Worm (Caenorhabditis elegans) whole organism, mixed stage, embryonic: ENCODE measurements around the gene F14F9.4.

ENCODE experiments used
- M03D4.4 ChIP-seq: sonication (generic microtip); optimal IDR thresholded peaks from 2 replicates; lab custom pipeline; 2017; ENCODE audit warnings: mild to moderate bottlenecking, missing genetic modification characterization, missing compliant biosample characterization
- bed-3 ChIP-seq: fragments of 200-800 bp; sonication (Bioruptor generic); optimal IDR thresholded peaks from 3 replicates; lab custom pipeline; 2018; ENCODE audit warnings: mild to moderate bottlenecking, missing genetic modification characterization, moderate library complexity, missing compliant biosample characterization
- blmp-1 ChIP-seq: fragments of 150-350 bp; optimal IDR thresholded peaks from 2 replicates; lab custom pipeline; 2014; ENCODE audit warnings: missing biosample characterization, missing genetic modification characterization
- ceh-39 ChIP-seq: fragments of 150-350 bp; optimal IDR thresholded peaks from 2 replicates; lab custom pipeline; 2014; ENCODE audit warnings: missing biosample characterization, missing genetic modification characterization
- ceh-43 ChIP-seq: fragments of 200-800 bp; sonication (Bioruptor generic); optimal IDR thresholded peaks from 2 replicates; lab custom pipeline; 2018; ENCODE audit warnings: mild to moderate bottlenecking, missing genetic modification characterization, moderate library complexity, missing compliant biosample characterization
- ceh-83 ChIP-seq: fragments of 200-800 bp; sonication (Bioruptor generic); optimal IDR thresholded peaks from 2 replicates; lab custom pipeline; 2018; ENCODE audit warnings: mild to moderate bottlenecking, missing genetic modification characterization, missing compliant biosample characterization
- ces-1 ChIP-seq: fragments of 150-350 bp; optimal IDR thresholded peaks from 2 replicates; lab custom pipeline; 2014; ENCODE audit warnings: missing biosample characterization, missing genetic modification reagents, missing genetic modification characterization
- cnd-1 ChIP-seq: fragments of 200-800 bp; sonication (Bioruptor generic); optimal IDR thresholded peaks from 2 replicates; lab custom pipeline; 2018; ENCODE audit warnings: mild to moderate bottlenecking, missing genetic modification characterization, missing compliant biosample characterization
- drap-1 ChIP-seq: fragments of 200-800 bp; sonication (Bioruptor generic); optimal IDR thresholded peaks from 3 replicates; lab custom pipeline; 2018; ENCODE audit warnings: mild to moderate bottlenecking, missing genetic modification characterization, missing compliant biosample characterization
- elt-1 ChIP-seq: sonication (generic microtip); optimal IDR thresholded peaks from 2 replicates; lab custom pipeline; 2017; ENCODE audit warnings: missing genetic modification characterization, mild to moderate bottlenecking, missing compliant biosample characterization, antibody characterized with exemption, moderate library complexity, borderline replicate concordance; ENCODE audit not compliant: insufficient read depth
- elt-3 ChIP-seq: fragments of 150-350 bp; optimal IDR thresholded peaks from 2 replicates; lab custom pipeline; 2014; ENCODE audit warnings: missing biosample characterization, missing genetic modification characterization
- flh-1 ChIP-seq: fragments of 200-800 bp; sonication (Bioruptor generic); optimal IDR thresholded peaks from 2 replicates; lab custom pipeline; 2018; ENCODE audit warnings: mild to moderate bottlenecking, missing genetic modification characterization, moderate library complexity, missing compliant biosample characterization
- ham-2 ChIP-seq: fragments of 200-800 bp; sonication (Bioruptor generic); optimal IDR thresholded peaks from 2 replicates; lab custom pipeline; 2018; ENCODE audit warnings: mild to moderate bottlenecking, missing genetic modification characterization, missing compliant biosample characterization
- hlh-1 ChIP-seq: fragments of 150-350 bp; optimal IDR thresholded peaks from 2 replicates; lab custom pipeline; 2014; ENCODE audit warnings: missing biosample characterization, missing genetic modification reagents, missing genetic modification characterization
- lin-13 ChIP-seq: fragments of 150-350 bp; optimal IDR thresholded peaks from 2 replicates; lab custom pipeline; 2014; ENCODE audit warnings: missing biosample characterization, missing genetic modification characterization
- lin-32 ChIP-seq: fragments of 200-800 bp; sonication (Bioruptor generic); optimal IDR thresholded peaks from 2 replicates; lab custom pipeline; 2018; ENCODE audit warnings: mild to moderate bottlenecking, missing genetic modification characterization, missing compliant biosample characterization
- lsy-2 ChIP-seq: fragments of 150-350 bp; optimal IDR thresholded peaks from 2 replicates; lab custom pipeline; 2014; ENCODE audit warnings: missing biosample characterization, missing genetic modification characterization
- mab-5 ChIP-seq: fragments of 150-350 bp; optimal IDR thresholded peaks from 2 replicates; lab custom pipeline; 2014; ENCODE audit warnings: missing biosample characterization, missing genetic modification characterization
- mls-2 ChIP-seq: sonication (generic microtip); optimal IDR thresholded peaks from 2 replicates; lab custom pipeline; 2016; ENCODE audit warnings: mild to moderate bottlenecking, missing genetic modification characterization, moderate library complexity, missing compliant biosample characterization
- nhr-12 ChIP-seq: fragments of 150-350 bp; optimal IDR thresholded peaks from 2 replicates; lab custom pipeline; 2014; ENCODE audit warnings: missing biosample characterization, missing genetic modification characterization
- nhr-2 ChIP-seq: fragments of 150-350 bp; optimal IDR thresholded peaks from 2 replicates; lab custom pipeline; 2014; ENCODE audit warnings: missing biosample characterization, missing genetic modification characterization
- nhr-237 ChIP-seq: fragments of 150-350 bp; optimal IDR thresholded peaks from 2 replicates; lab custom pipeline; 2014; ENCODE audit warnings: missing biosample characterization, missing genetic modification characterization
- nhr-28 ChIP-seq: fragments of 150-350 bp; optimal IDR thresholded peaks from 2 replicates; lab custom pipeline; 2014; ENCODE audit warnings: missing biosample characterization, missing genetic modification characterization
- nhr-76 ChIP-seq: sonication (generic microtip); optimal IDR thresholded peaks from 2 replicates; lab custom pipeline; 2017; ENCODE audit warnings: missing biosample characterization, missing genetic modification characterization
- pha-4 ChIP-seq: fragments of 150-350 bp; optimal IDR thresholded peaks from 2 replicates; lab custom pipeline; 2018; ENCODE audit warnings: missing biosample characterization, missing genetic modification reagents, missing genetic modification characterization
- sem-2 ChIP-seq: fragments of 200-800 bp; sonication (Bioruptor generic); optimal IDR thresholded peaks from 2 replicates; lab custom pipeline; 2018; ENCODE audit warnings: mild to moderate bottlenecking, missing genetic modification characterization, missing compliant biosample characterization
- snpc-4 ChIP-seq: fragments of 150-350 bp; optimal IDR thresholded peaks from 2 replicates; lab custom pipeline; 2014; ENCODE audit warnings: missing biosample characterization, missing genetic modification characterization
- sptf-1 ChIP-seq: sonication (generic microtip); optimal IDR thresholded peaks from 2 replicates; lab custom pipeline; 2017; ENCODE audit warnings: mild to moderate bottlenecking, missing genetic modification characterization, moderate library complexity, missing compliant biosample characterization
- tbx-8 ChIP-seq: fragments of 200-800 bp; sonication (Bioruptor generic); optimal IDR thresholded peaks from 2 replicates; lab custom pipeline; 2018; ENCODE audit warnings: mild to moderate bottlenecking, missing genetic modification characterization, moderate library complexity, missing compliant biosample characterization
- unc-120 ChIP-seq: sonication (generic microtip); optimal IDR thresholded peaks from 2 replicates; lab custom pipeline; 2017; ENCODE audit warnings: missing genetic modification characterization, missing compliant biosample characterization; ENCODE audit not compliant: poor library complexity, severe bottlenecking
- unc-39 ChIP-seq: fragments of 150-350 bp; optimal IDR thresholded peaks from 2 replicates; lab custom pipeline; 2014; ENCODE audit warnings: missing biosample characterization, missing genetic modification characterization
- unc-62 ChIP-seq: fragments of 150-350 bp; optimal IDR thresholded peaks from 2 replicates; lab custom pipeline; 2014; ENCODE audit warnings: missing biosample characterization, missing genetic modification reagents, missing genetic modification characterization
- ztf-11 ChIP-seq: fragments of 150-350 bp; optimal IDR thresholded peaks from 2 replicates; lab custom pipeline; 2014; ENCODE audit warnings: missing biosample characterization, missing genetic modification characterization

Gene F14F9.4

ce11 chrV:5090386-5090785, 42.2 kb upstream of the F14F9.4 start:
- TF ChIP-seq nhr-76 (no peak), nhr-237 (tag; lab: Kevin White, UChicago) (no peak), sptf-1 (tag; lab: Kevin White, UChicago) (no peak), lin-13 (tag; lab: Kevin White, UChicago) (no peak), nhr-2 (tag; lab: Kevin White, UChicago) (no peak), snpc-4 (tag; lab: Kevin White, UChicago) (no peak), M03D4.4 (no peak), cnd-1 (no peak), nhr-12 (tag; lab: Kevin White, UChicago) (no peak), ceh-43 (GFP tag; lab: Kevin White, UChicago) (no peak), ztf-11 (tag; lab: Kevin White, UChicago) (no peak), pha-4 (tag; lab: Kevin White, UChicago) (no peak), unc-62 (GFP tag; lab: Kevin White, UChicago) (no peak), drap-1 (GFP tag; lab: Kevin White, UChicago) (no peak), nhr-28 (tag; lab: Kevin White, UChicago) (no peak), ceh-39 (tag; lab: Kevin White, UChicago) (no peak), unc-39 (tag; lab: Kevin White, UChicago) (no peak), elt-3 (tag; lab: Kevin White, UChicago) (no peak)
- TF ChIP-seq, all 35 proteins: peak for 0

- TF ChIP-seq mab-5 (tag; lab: Kevin White, UChicago) (no peak), sem-2 (no peak), ztf-11 (tag; lab: Kevin White, UChicago) (no peak), ham-2 (GFP tag; lab: Kevin White, UChicago) (no peak), unc-39 (tag; lab: Kevin White, UChicago) (no peak), ceh-83 (no peak), ceh-39 (tag; lab: Kevin White, UChicago) (no peak), pha-4 (tag; lab: Kevin White, UChicago) (no peak), unc-120 (tag; lab: Kevin White, UChicago) (no peak), snpc-4 (tag; lab: Kevin White, UChicago) (no peak), lin-32 (no peak), lin-13 (tag; lab: Kevin White, UChicago) (no peak), mls-2 (tag; lab: Kevin White, UChicago) (no peak), flh-1 (no peak), elt-3 (tag; lab: Kevin White, UChicago) (no peak), cnd-1 (no peak), sptf-1 (tag; lab: Kevin White, UChicago) (no peak), blmp-1 (no peak), nhr-2 (tag; lab: Kevin White, UChicago) (no peak), lsy-2 (tag; lab: Kevin White, UChicago) (no peak)
- TF ChIP-seq, all 35 proteins: peak for 0
These were observed 35.5 kb upstream of the F14F9.4 start, which contains the start of gene C04F5.2 for ce11 chrV:5097035-5097434. Gene C04F5.2 (minus strand): TSS chrV:5097135.

- TF ChIP-seq nhr-237 (tag; lab: Kevin White, UChicago) (no peak), nhr-76 (no peak), lin-32 (no peak), tbx-8 (no peak), ceh-83 (no peak), ceh-43 (GFP tag; lab: Kevin White, UChicago) (no peak), ham-2 (GFP tag; lab: Kevin White, UChicago) (no peak), M03D4.4 (no peak), ceh-39 (tag; lab: Kevin White, UChicago) (no peak), ces-1 (GFP tag; lab: Kevin White, UChicago) (no peak), nhr-12 (tag; lab: Kevin White, UChicago) (no peak), bed-3 (GFP tag; lab: Kevin White, UChicago) (no peak), elt-1 (tag; lab: Kevin White, UChicago) (no peak), hlh-1 (tag; lab: Kevin White, UChicago) (no peak), mab-5 (tag; lab: Kevin White, UChicago) (no peak), unc-62 (GFP tag; lab: Kevin White, UChicago) (no peak), elt-3 (tag; lab: Kevin White, UChicago) (no peak), flh-1 (no peak)
- TF ChIP-seq, all 35 proteins: peak for 0
These were observed 33.6 kb upstream of the F14F9.4 start, which contains the start of gene unc-46 for ce11 chrV:5098925-5099324. Gene unc-46 (minus strand): TSS chrV:5099025.

ce11 chrV:5102017-5102416, 30.5 kb upstream of the F14F9.4 start, which contains the start of gene srab-1:
Gene srab-1 (minus strand): TSS chrV:5102117.
- TF ChIP-seq nhr-237 (tag; lab: Kevin White, UChicago) (no peak), tbx-8 (no peak), ztf-11 (tag; lab: Kevin White, UChicago) (no peak), sem-2 (no peak), snpc-4 (tag; lab: Kevin White, UChicago) (no peak)
- TF ChIP-seq, all 35 proteins: peak for 0
